Fruit fly (Drosophila melanogaster): Measurements from ENCODE around the gene Nrx-1.

Gene Nrx-1

dm6 chr3R:22455335-22455985 is 12.9 kb upstream of the Nrx-1 start (continued):
- no peak for TF ChIP-seq CG8290 (GFP tag; optimal IDR thresholded peaks at IDR 0.05)
- no peak for TF ChIP-seq CG8290 (tag; optimal IDR thresholded peaks at IDR 0.05)
- no peak for TF ChIP-seq gcm2 (GFP tag; optimal IDR thresholded peaks at IDR 0.05)
- no peak for TF ChIP-seq fd3F (GFP tag; optimal IDR thresholded peaks at IDR 0.05)
- no peak for TF ChIP-seq HLH3B (GFP tag; IDR thresholded peaks at IDR 0.05)
- TF ChIP-seq CG3838 (GFP tag; optimal IDR thresholded peaks at IDR 0.05): no peak
- no peak for TF ChIP-seq shn (GFP tag; optimal IDR thresholded peaks at IDR 0.05)
- TF ChIP-seq Sin3A (optimal IDR thresholded peaks at IDR 0.05): no peak
- TF ChIP-seq Chrac-16 (GFP tag; optimal IDR thresholded peaks at IDR 0.05): peak; percentile 2
- TF ChIP-seq Ssrp (tag; optimal IDR thresholded peaks at IDR 0.05): peak; percentile 20
- TF ChIP-seq B-H2 (GFP tag; optimal IDR thresholded peaks at IDR 0.05): no peak
- TF ChIP-seq btn (GFP tag; optimal IDR thresholded peaks at IDR 0.05): no peak
- peak; percentile 1 for TF ChIP-seq CG13296 (GFP tag; optimal IDR thresholded peaks at IDR 0.05)
- no peak for TF ChIP-seq kah (GFP tag; optimal IDR thresholded peaks at IDR 0.05)
- no peak for TF ChIP-seq Lhr (GFP tag; optimal IDR thresholded peaks at IDR 0.05)
- TF ChIP-seq Oaz (GFP tag; IDR thresholded peaks at IDR 0.05): no peak
- TF ChIP-seq CG10979 (tag; optimal IDR thresholded peaks at IDR 0.05): peak; percentile 5
- TF ChIP-seq nerfin-2 (GFP tag; IDR thresholded peaks at IDR 0.05; ENCODE audit: partially characterized antibody): no peak
- TF ChIP-seq CG12659 (GFP tag; optimal IDR thresholded peaks at IDR 0.05): peak; percentile 0
- TF ChIP-seq Elba2 (GFP tag; optimal IDR thresholded peaks at IDR 0.05): no peak
- no peak for TF ChIP-seq Nf-YC (tag; optimal IDR thresholded peaks at IDR 0.05)
- TF ChIP-seq hth (optimal IDR thresholded peaks at IDR 0.05): no peak
- no peak for TF ChIP-seq CG4360 (GFP tag; IDR thresholded peaks at IDR 0.05)
- no peak for TF ChIP-seq twi (tag; optimal IDR thresholded peaks at IDR 0.05)
- TF ChIP-seq ato (GFP tag; IDR thresholded peaks at IDR 0.05; ENCODE audit: partially characterized antibody): no peak
- no peak for TF ChIP-seq exex (tag; optimal IDR thresholded peaks at IDR 0.05)
- TF ChIP-seq CG8388 (GFP tag; optimal IDR thresholded peaks at IDR 0.05): no peak
- TF ChIP-seq gsb (GFP tag; IDR thresholded peaks at IDR 0.05): no peak
- TF ChIP-seq dmrt11E (tag; optimal IDR thresholded peaks at IDR 0.05): no peak
- no peak for TF ChIP-seq ab (GFP tag; optimal IDR thresholded peaks at IDR 0.05)
- no peak for TF ChIP-seq CG6854 (GFP tag; optimal IDR thresholded peaks at IDR 0.05)
- TF ChIP-seq HHEX (GFP tag; optimal IDR thresholded peaks at IDR 0.05): no peak
- TF ChIP-seq CG2129 (GFP tag; IDR thresholded peaks at IDR 0.05; ENCODE audit: partially characterized antibody): no peak
- TF ChIP-seq peb (GFP tag; IDR thresholded peaks at IDR 0.05): no peak
- peak; percentile 4 for TF ChIP-seq CG2712 (tag; optimal IDR thresholded peaks at IDR 0.05)
- TF ChIP-seq fd96Cb (tag; optimal IDR thresholded peaks at IDR 0.05): no peak
- no peak for TF ChIP-seq Dip3 (GFP tag; optimal IDR thresholded peaks at IDR 0.05)
- TF ChIP-seq CG34376 (GFP tag; optimal IDR thresholded peaks at IDR 0.05): peak; percentile 84
- TF ChIP-seq Dek (tag; optimal IDR thresholded peaks at IDR 0.05): no peak
- TF ChIP-seq E2f1 (GFP tag; IDR thresholded peaks at IDR 0.05): no peak
- no peak for TF ChIP-seq aop (GFP tag; IDR thresholded peaks at IDR 0.05)
- no peak for TF ChIP-seq CG3726 (GFP tag; IDR thresholded peaks at IDR 0.05)
- TF ChIP-seq ind (GFP tag; optimal IDR thresholded peaks at IDR 0.05): peak; percentile 9
- TF ChIP-seq CG17361 (GFP tag; IDR thresholded peaks at IDR 0.05): peak; percentile 55; the same call in 2 of the 3 replicates
- no peak for TF ChIP-seq odd (GFP tag; optimal IDR thresholded peaks at IDR 0.05)
- no peak for TF ChIP-seq CG4328 (GFP tag; optimal IDR thresholded peaks at IDR 0.05)
- no peak for TF ChIP-seq CG12391 (tag; optimal IDR thresholded peaks at IDR 0.05)
- TF ChIP-seq CG9817 (tag; optimal IDR thresholded peaks at IDR 0.05): no peak
- TF ChIP-seq CG14860 (GFP tag; IDR thresholded peaks at IDR 0.05; ENCODE audit: partially characterized antibody): no peak
- no peak for TF ChIP-seq ci (GFP tag; IDR thresholded peaks at IDR 0.05)
- peak; percentile 31 for TF ChIP-seq CG18262 (tag; optimal IDR thresholded peaks at IDR 0.05)

All from whole organism, embryonic.